Worm (Caenorhabditis elegans): ENCODE results near the gene F11E6.6.

Gene F11E6.6

ce11 chrIV:17436552-17436951 is 29.2 kb downstream of the F11E6.6 start, which contains the start of gene gcy-27:
TSS of gene gcy-27 (minus strand) at chrIV:17436652.
- TF ChIP-seq nhr-28 (tag; optimal IDR thresholded peaks at IDR 0.05) (no peak), nhr-237 (tag; optimal IDR thresholded peaks at IDR 0.05) (no peak), hlh-11 (tag; optimal IDR thresholded peaks at IDR 0.05) (no peak), zip-11 (GFP tag; IDR thresholded peaks at IDR 0.05) (no peak), ceh-44 (GFP tag; IDR thresholded peaks at IDR 0.05) (no peak), snpc-4 (tag; optimal IDR thresholded peaks at IDR 0.05) (no peak), spr-3 (GFP tag; optimal IDR thresholded peaks at IDR 0.05) (no peak), hmg-1.1 (GFP tag; IDR thresholded peaks at IDR 0.05) (no peak), attf-4 (tag; optimal IDR thresholded peaks at IDR 0.05) (no peak), dpl-1 (GFP tag; optimal IDR thresholded peaks at IDR 0.05) (no peak), mdt-29 (GFP tag; IDR thresholded peaks at IDR 0.05) (no peak), nhr-6 (tag; optimal IDR thresholded peaks at IDR 0.05) (no peak), F10B5.3 (tag; optimal IDR thresholded peaks at IDR 0.05) (no peak), nhr-76 (tag; optimal IDR thresholded peaks at IDR 0.05) (no peak), ceh-82 (tag; optimal IDR thresholded peaks at IDR 0.05) (no peak), madf-5 (GFP tag; IDR thresholded peaks at IDR 0.05) (no peak), ZK337.2 (GFP tag; IDR thresholded peaks at IDR 0.05) (no peak), arid-1 (GFP tag; conservative IDR thresholded peaks at IDR 0.05) (no peak), T26A8.4 (GFP tag; IDR thresholded peaks at IDR 0.05) (no peak), snpc-1.2 (GFP tag; IDR thresholded peaks at IDR 0.05) (no peak)

ce11 chrIV:17435228-17435627 is 30.6 kb downstream of the F11E6.6 start:
- TF ChIP-seq unc-62 (GFP tag; optimal IDR thresholded peaks at IDR 0.05 in 1 of 2) (peak in 1 of 2 experiments; percentile 54), unc-62 (tag; optimal IDR thresholded peaks at IDR 0.05) (no peak), rbr-2 (tag; optimal IDR thresholded peaks at IDR 0.05) (no peak)

ce11 chrIV:17432223-17432826 is 33.5 kb downstream of the F11E6.6 start:
- no peak for TF ChIP-seq lin-38 (GFP tag; IDR thresholded peaks at IDR 0.05)
- no peak for TF ChIP-seq lin-29 (GFP tag; IDR thresholded peaks at IDR 0.05)
- TF ChIP-seq arid-1 (GFP tag; conservative IDR thresholded peaks at IDR 0.05), result no peak
- TF ChIP-seq T26A8.4 (GFP tag; IDR thresholded peaks at IDR 0.05), result no peak
- TF ChIP-seq nhr-28 (tag; optimal IDR thresholded peaks at IDR 0.05), result peak; percentile 72
- TF ChIP-seq pqm-1 (tag; optimal IDR thresholded peaks at IDR 0.05), result peak; percentile 73
- TF ChIP-seq unc-62 (GFP tag; optimal IDR thresholded peaks at IDR 0.05 in 1 of 2), result peak in 1 of 2 experiments; percentile 93
- no peak for TF ChIP-seq unc-62 (tag; optimal IDR thresholded peaks at IDR 0.05)
- TF ChIP-seq dve-1 (tag; optimal IDR thresholded peaks at IDR 0.05; ENCODE audit: insufficient read depth), result peak; percentile 39
- no peak for TF ChIP-seq daf-16 (GFP tag; optimal IDR thresholded peaks at IDR 0.05)
- TF ChIP-seq daf-16 (tag; optimal IDR thresholded peaks at IDR 0.05), result peak; percentile 53
- no peak for TF ChIP-seq dmd-8 (GFP tag; IDR thresholded peaks at IDR 0.05)
- TF ChIP-seq snpc-4 (tag; optimal IDR thresholded peaks at IDR 0.05), result no peak

- no peak for TF ChIP-seq nhr-6 (tag; optimal IDR thresholded peaks at IDR 0.05)
- TF ChIP-seq tra-1 (GFP tag; IDR thresholded peaks at IDR 0.05), result no peak
- no peak for TF ChIP-seq vab-7 (GFP tag; IDR thresholded peaks at IDR 0.05)
- TF ChIP-seq lin-15B (tag; optimal IDR thresholded peaks at IDR 0.05), result no peak
Measured at ce11 chrIV:17431287-17431686, 34.5 kb downstream of the F11E6.6 start, which contains the start of gene lact-6. TSS of gene lact-6 (minus strand) at chrIV:17431387.

- no peak for TF ChIP-seq F44E2.7 (GFP tag; IDR thresholded peaks at IDR 0.05)
- TF ChIP-seq nhr-6 (tag; optimal IDR thresholded peaks at IDR 0.05), result no peak
- no peak for TF ChIP-seq fkh-10 (GFP tag; optimal IDR thresholded peaks at IDR 0.05)
- TF ChIP-seq daf-8 (GFP tag; IDR thresholded peaks at IDR 0.05), result no peak
- TF ChIP-seq mxl-2 (GFP tag; conservative IDR thresholded peaks at IDR 0.05), result no peak
- no peak for TF ChIP-seq daf-16 (GFP tag; optimal IDR thresholded peaks at IDR 0.05)
- TF ChIP-seq daf-16 (tag; optimal IDR thresholded peaks at IDR 0.05), result no peak
- no peak for TF ChIP-seq mep-1 (tag; optimal IDR thresholded peaks at IDR 0.05)
- no peak for TF ChIP-seq snpc-1.2 (GFP tag; IDR thresholded peaks at IDR 0.05)
- TF ChIP-seq hlh-30 (tag; optimal IDR thresholded peaks at IDR 0.05; ENCODE audit: insufficient read depth), result no peak
- TF ChIP-seq daf-12 (tag; optimal IDR thresholded peaks at IDR 0.05), result no peak
Measured at ce11 chrIV:17427423-17427822, 38.4 kb downstream of the F11E6.6 start, which contains the start of gene C06A12.3. TSS of gene C06A12.3 (plus strand) at chrIV:17427723.
